Worm (Caenorhabditis elegans): ENCODE data around the gene rip-1.

ce11 chrIII:10285623-10286022 is 27.1 kb upstream of the rip-1 start, which contains the start of gene K10G9.2:
- no peak for TF ChIP-seq ref-1 (GFP tag; conservative IDR thresholded peaks at IDR 0.05)
- TF ChIP-seq klf-2 (GFP tag; conservative IDR thresholded peaks at IDR 0.05), result no peak
- TF ChIP-seq med-1 (GFP tag; optimal IDR thresholded peaks at IDR 0.05; ENCODE audit: insufficient read depth), result no peak
- no peak for TF ChIP-seq flt-1 (GFP tag; IDR thresholded peaks at IDR 0.05)
- TF ChIP-seq ztf-23 (GFP tag; IDR thresholded peaks at IDR 0.05), result no peak
- no peak for TF ChIP-seq T22C8.4 (GFP tag; IDR thresholded peaks at IDR 0.05)
- no peak for TF ChIP-seq cog-1 (tag; optimal IDR thresholded peaks at IDR 0.05)
- no peak for TF ChIP-seq ztf-29 (GFP tag; IDR thresholded peaks at IDR 0.05)

Measured in whole organism, midembryonic.